Fruit fly (Drosophila melanogaster) whole organism, embryonic: ENCODE measurements around the gene pyx.

Experiments used
- CG10274 ChIP-seq: fragments of 200-800 bp; sonication (Bioruptor generic); optimal IDR thresholded peaks from 3 replicates; lab custom pipeline; 2017; ENCODE audit warnings: missing biosample characterization, mild to moderate bottlenecking, missing genetic modification characterization
- CG10321 ChIP-seq: fragments of 200-800 bp; sonication (Bioruptor generic); IDR thresholded peaks from 2 replicates; pipeline ENCODE4 v1.3.6; 2022; ENCODE audit warnings: missing biosample characterization, missing genetic modification characterization
- CG11085 ChIP-seq: fragments of 200-800 bp; sonication (Bioruptor generic); IDR thresholded peaks from 2 replicates; pipeline ENCODE4 v1.3.6; 2022; ENCODE audit warnings: missing biosample characterization, missing genetic modification characterization
- CG11560 ChIP-seq: fragments of 200-800 bp; sonication (Bioruptor generic); IDR thresholded peaks from 3 replicates; pipeline ENCODE4 v1.3.6; 2022; ENCODE audit warnings: missing biosample characterization, missing genetic modification characterization
- CG12219 ChIP-seq: fragments of 200-800 bp; sonication (Bioruptor generic); optimal IDR thresholded peaks from 3 replicates; lab custom pipeline; 2018; ENCODE audit warnings: missing biosample characterization, mild to moderate bottlenecking, missing genetic modification characterization
- CG12236 ChIP-seq: fragments of 200-800 bp; sonication (Bioruptor generic); optimal IDR thresholded peaks from 2 replicates; lab custom pipeline; 2016; ENCODE audit warnings: missing biosample characterization, missing genetic modification characterization
- CG12659 ChIP-seq: fragments of 200-800 bp; sonication (Bioruptor generic); optimal IDR thresholded peaks from 3 replicates; lab custom pipeline; 2017; ENCODE audit warnings: mild to moderate bottlenecking, missing biosample characterization, missing genetic modification reagents, missing genetic modification characterization
- CG14860 ChIP-seq: fragments of 200-800 bp; sonication (Bioruptor generic); IDR thresholded peaks from 3 replicates; pipeline ENCODE4 v1.3.6; 2022; ENCODE audit warnings: missing biosample characterization, missing genetic modification characterization; ENCODE audit not compliant: partially characterized antibody
- CG17186 ChIP-seq: fragments of 200-800 bp; sonication (Bioruptor generic); optimal IDR thresholded peaks from 3 replicates; lab custom pipeline; 2017; ENCODE audit warnings: missing biosample characterization, missing genetic modification reagents, missing genetic modification characterization
- CG17568 ChIP-seq: fragments of 200-800 bp; sonication (Bioruptor generic); optimal IDR thresholded peaks from 2 replicates; lab custom pipeline; 2018; ENCODE audit warnings: missing biosample characterization, mild to moderate bottlenecking, missing genetic modification characterization, moderate library complexity
- CG18764 ChIP-seq: fragments of 200-800 bp; sonication (Bioruptor generic); optimal IDR thresholded peaks from 3 replicates; lab custom pipeline; 2016; ENCODE audit warnings: missing biosample characterization, missing genetic modification characterization
- CG31388 ChIP-seq: fragments of 200-800 bp; sonication (Bioruptor generic); optimal IDR thresholded peaks from 2 replicates; lab custom pipeline; 2016; ENCODE audit warnings: missing biosample characterization, missing genetic modification characterization
- CG34224 ChIP-seq: fragments of 200-800 bp; sonication (Bioruptor generic); IDR thresholded peaks from 3 replicates; pipeline ENCODE4 v1.3.6; 2022; ENCODE audit warnings: missing biosample characterization, missing genetic modification characterization; ENCODE audit not compliant: partially characterized antibody
- CG4360 ChIP-seq: fragments of 200-800 bp; sonication (Bioruptor generic); IDR thresholded peaks from 2 replicates; pipeline ENCODE4 v1.3.6; 2022; ENCODE audit warnings: missing biosample characterization, missing genetic modification characterization
- CG5180 ChIP-seq: fragments of 200-800 bp; sonication (Bioruptor generic); optimal IDR thresholded peaks from 3 replicates; lab custom pipeline; 2017; ENCODE audit warnings: missing biosample characterization, missing genetic modification characterization, mild to moderate bottlenecking, moderate library complexity, missing genetic modification reagents
- CG7839 ChIP-seq: fragments of 200-800 bp; sonication (Bioruptor generic); optimal IDR thresholded peaks from 3 replicates; lab custom pipeline; 2018; ENCODE audit warnings: missing biosample characterization, mild to moderate bottlenecking, missing genetic modification characterization, moderate library complexity
- CG8359 ChIP-seq: fragments of 200-800 bp; sonication (Bioruptor generic); optimal IDR thresholded peaks from 2 replicates; lab custom pipeline; 2017; ENCODE audit warnings: missing biosample characterization, mild to moderate bottlenecking, missing genetic modification characterization, borderline replicate concordance
- CG9609 ChIP-seq: fragments of 200-800 bp; sonication (Bioruptor generic); optimal IDR thresholded peaks from 3 replicates; lab custom pipeline; 2016; ENCODE audit warnings: missing biosample characterization, missing genetic modification characterization
- CG9797 ChIP-seq: fragments of 200-800 bp; sonication (Bioruptor generic); optimal IDR thresholded peaks from 3 replicates; lab custom pipeline; 2018; ENCODE audit warnings: missing biosample characterization, mild to moderate bottlenecking, missing genetic modification characterization
- CG9817 ChIP-seq: fragments of 200-800 bp; sonication (Bioruptor generic); optimal IDR thresholded peaks from 2 replicates; lab custom pipeline; 2018; ENCODE audit warnings: missing biosample characterization, mild to moderate bottlenecking, missing genetic modification characterization, moderate library complexity
- CG9932 ChIP-seq: fragments of 200-800 bp; sonication (Bioruptor generic); IDR thresholded peaks from 2 replicates; pipeline ENCODE4 v1.3.6; 2022; ENCODE audit warnings: missing biosample characterization, missing genetic modification characterization
- Dfd ChIP-seq, 2 experiments: fragments of >200 bp; optimal IDR thresholded peaks; 2 replicates each; lab custom pipeline; 2017; ENCODE audit warnings: missing biosample characterization in 2 of 2, missing genetic modification characterization in 2 of 2
- E2f1 ChIP-seq: fragments of 200-800 bp; sonication (Bioruptor generic); IDR thresholded peaks from 2 replicates; pipeline ENCODE4 v1.3.6; 2022; ENCODE audit warnings: missing biosample characterization, missing genetic modification characterization
- Fer1 ChIP-seq: fragments of 200-800 bp; sonication (Bioruptor generic); optimal IDR thresholded peaks from 2 replicates; lab custom pipeline; 2017; ENCODE audit warnings: missing biosample characterization, mild to moderate bottlenecking, missing genetic modification characterization
- Hr39 ChIP-seq: fragments of >200 bp; optimal IDR thresholded peaks from 2 replicates; lab custom pipeline; 2017
- MBD-R2 ChIP-seq: fragments of 200-800 bp; sonication (Bioruptor generic); IDR thresholded peaks from 2 replicates; pipeline ENCODE4 v1.3.6; 2022; ENCODE audit warnings: missing biosample characterization, missing genetic modification characterization
- Neu2 ChIP-seq: fragments of 200-800 bp; sonication (Bioruptor generic); optimal IDR thresholded peaks from 3 replicates; lab custom pipeline; 2016; ENCODE audit warnings: missing biosample characterization, missing genetic modification characterization, borderline replicate concordance
- NfI ChIP-seq: fragments of 200-800 bp; sonication (Bioruptor generic); optimal IDR thresholded peaks from 3 replicates; lab custom pipeline; 2018; ENCODE audit warnings: missing biosample characterization, mild to moderate bottlenecking, missing genetic modification characterization, moderate library complexity
- Sry-δ ChIP-seq: fragments of 200-800 bp; sonication (Bioruptor generic); optimal IDR thresholded peaks from 2 replicates; lab custom pipeline; 2016; ENCODE audit warnings: missing biosample characterization, missing genetic modification characterization
- az2 ChIP-seq: fragments of 200-800 bp; sonication (Bioruptor generic); optimal IDR thresholded peaks from 3 replicates; lab custom pipeline; 2016; ENCODE audit warnings: missing biosample characterization, missing genetic modification characterization
- bab2 ChIP-seq: fragments of 200-800 bp; sonication (Bioruptor generic); optimal IDR thresholded peaks from 2 replicates; lab custom pipeline; 2016; ENCODE audit warnings: missing biosample characterization, missing genetic modification characterization
- bbx ChIP-seq: fragments of 200-800 bp; sonication (Bioruptor generic); IDR thresholded peaks from 2 replicates; pipeline ENCODE4 v1.3.6; 2022; ENCODE audit warnings: missing biosample characterization, missing genetic modification characterization; ENCODE audit not compliant: partially characterized antibody
- caup ChIP-seq: fragments of 200-800 bp; sonication (Bioruptor generic); optimal IDR thresholded peaks from 3 replicates; lab custom pipeline; 2017; ENCODE audit warnings: missing biosample characterization, mild to moderate bottlenecking, missing genetic modification characterization, moderate library complexity; ENCODE audit not compliant: severe bottlenecking
- eve ChIP-seq, 2 experiments: fragments of >200 bp; optimal IDR thresholded peaks; 2 replicates each; lab custom pipeline; 2017; ENCODE audit warnings: missing biosample characterization in 2 of 2, missing genetic modification characterization in 2 of 2
- gem ChIP-seq: fragments of 200-800 bp; sonication (Bioruptor generic); optimal IDR thresholded peaks from 2 replicates; lab custom pipeline; 2019; ENCODE audit warnings: missing biosample characterization, mild to moderate bottlenecking, missing genetic modification characterization, moderate library complexity
- hkb ChIP-seq, 2 experiments: fragments of 200-800 bp in 1 of 2; fragments of >200 bp in 1 of 2; sonication (Bioruptor generic) in 1 of 2; IDR thresholded peaks in 1 of 2; optimal IDR thresholded peaks in 1 of 2; 2 replicates each; pipeline versions ENCODE4 v1.3.6 to Lab custom; 2017 to 2022; ENCODE audit warnings: missing biosample characterization in 1 of 2, missing genetic modification characterization in 1 of 2
- knrl ChIP-seq: fragments of 200-800 bp; sonication (Bioruptor generic); IDR thresholded peaks from 3 replicates; pipeline ENCODE4 v1.3.6; 2022; ENCODE audit warnings: missing biosample characterization, missing genetic modification characterization; ENCODE audit not compliant: partially characterized antibody
- lmd ChIP-seq: fragments of 200-800 bp; sonication (Bioruptor generic); IDR thresholded peaks from 2 replicates; pipeline ENCODE4 v1.3.6; 2022; ENCODE audit warnings: missing biosample characterization, missing genetic modification characterization
- luna ChIP-seq: fragments of 200-800 bp; sonication (Bioruptor generic); optimal IDR thresholded peaks from 2 replicates; lab custom pipeline; 2016; ENCODE audit warnings: missing biosample characterization, missing genetic modification characterization
- pfk ChIP-seq: fragments of 200-800 bp; sonication (Bioruptor generic); optimal IDR thresholded peaks from 2 replicates; lab custom pipeline; 2018; ENCODE audit warnings: missing biosample characterization, mild to moderate bottlenecking, missing genetic modification characterization, moderate library complexity
- row ChIP-seq: fragments of 200-800 bp; sonication (Bioruptor generic); IDR thresholded peaks from 3 replicates; pipeline ENCODE4 v1.3.6; 2022; ENCODE audit warnings: missing biosample characterization, missing genetic modification characterization
- scrt ChIP-seq: fragments of 200-800 bp; sonication (Bioruptor generic); optimal IDR thresholded peaks from 2 replicates; lab custom pipeline; 2018; ENCODE audit warnings: missing biosample characterization, mild to moderate bottlenecking, missing genetic modification characterization, moderate library complexity
- sens-2 ChIP-seq: fragments of 200-800 bp; sonication (Bioruptor generic); IDR thresholded peaks from 2 replicates; pipeline ENCODE4 v1.3.6; 2022; ENCODE audit warnings: missing biosample characterization, missing genetic modification characterization
- so ChIP-seq: fragments of 200-800 bp; sonication (Bioruptor generic); IDR thresholded peaks from 3 replicates; pipeline ENCODE4 v1.3.6; 2022; ENCODE audit warnings: missing biosample characterization, missing genetic modification characterization
- trem ChIP-seq: fragments of 200-800 bp; optimal IDR thresholded peaks from 3 replicates; lab custom pipeline; 2019; ENCODE audit warnings: missing biosample characterization, mild to moderate bottlenecking, missing genetic modification characterization, moderate library complexity
- wdn ChIP-seq: fragments of 200-800 bp; sonication (Bioruptor generic); IDR thresholded peaks from 2 replicates; pipeline ENCODE4 v1.3.6; 2022; ENCODE audit warnings: missing biosample characterization, missing genetic modification characterization

pyx gene

DNA sequence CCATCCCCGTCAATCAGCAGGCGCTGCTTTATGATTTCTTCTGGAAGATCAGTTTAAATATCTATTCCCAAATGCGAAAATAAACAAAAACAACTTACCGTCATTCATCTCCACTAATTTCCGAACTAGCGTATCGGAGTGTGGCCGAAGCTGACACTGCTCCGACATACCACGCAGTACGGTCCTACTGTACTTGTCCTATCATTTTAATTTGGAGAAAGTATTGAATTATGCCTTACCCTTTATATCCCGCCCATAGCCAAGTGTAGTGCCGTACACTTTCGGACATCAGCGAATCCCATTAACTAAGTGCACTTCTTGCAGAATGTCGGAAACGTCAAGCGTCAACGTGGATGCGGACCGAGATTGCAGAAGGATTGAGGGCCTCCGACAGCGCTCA is 10.3 kb downstream of the pyx start, which contains the start of the genes thoc7 and Dis3l2 (continued):
- peak; percentile 79 for TF ChIP-seq CG9797
- TF ChIP-seq CG7839 (tag; lab: Kevin White, UChicago) = no peak
- TF ChIP-seq caup = no peak
- no peak for TF ChIP-seq scrt (GFP tag; lab: Kevin White, UChicago)
- TF ChIP-seq CG14860 (GFP tag; lab: Robert Waterston, UW) = no peak
- TF ChIP-seq so (GFP tag; lab: Robert Waterston, UW) = no peak
- no peak for TF ChIP-seq Dfd (GFP tag; optimal IDR thresholded peaks at IDR 0.05; lab: Kevin White, UChicago)
- no peak for TF ChIP-seq CG17186
- no peak for TF ChIP-seq hkb (optimal IDR thresholded peaks at IDR 0.05; lab: Kevin White, UChicago)
- TF ChIP-seq hkb (GFP tag; IDR thresholded peaks at IDR 0.05; lab: Robert Waterston, UW) = no peak
- no peak for TF ChIP-seq E2f1 (GFP tag; lab: Robert Waterston, UW)
- TF ChIP-seq CG10321 = no peak
- peak; percentile 39; the same call in 1 of the 3 replicates for TF ChIP-seq CG34224 (GFP tag; lab: Robert Waterston, UW)
- TF ChIP-seq Sry-δ = peak; percentile 16
- no peak for TF ChIP-seq luna
- no peak for TF ChIP-seq Neu2 (GFP tag; lab: Kevin White, UChicago)
- no peak for TF ChIP-seq az2 (GFP tag; lab: Kevin White, UChicago)
- no peak for TF ChIP-seq CG12219 (GFP tag; lab: Kevin White, UChicago)
- TF ChIP-seq knrl (GFP tag; lab: Robert Waterston, UW) = no peak
- peak; percentile 7; the same call in 1 of the 2 replicates for TF ChIP-seq bbx (GFP tag; lab: Robert Waterston, UW)
- TF ChIP-seq CG9817 (tag; lab: Kevin White, UChicago) = no peak
- TF ChIP-seq bab2 (GFP tag; lab: Kevin White, UChicago) = no peak
- TF ChIP-seq sens-2 (GFP tag; lab: Robert Waterston, UW) = no peak
- peak; percentile 12 for TF ChIP-seq CG12659 (GFP tag; lab: Kevin White, UChicago)
- TF ChIP-seq CG31388 (GFP tag; lab: Kevin White, UChicago) = no peak
- no peak for TF ChIP-seq CG12236 (GFP tag; lab: Kevin White, UChicago)
- TF ChIP-seq CG5180 (GFP tag; lab: Kevin White, UChicago) = no peak
- no peak for TF ChIP-seq CG9609
- no peak for TF ChIP-seq CG8359 (GFP tag; lab: Kevin White, UChicago)
- no peak for TF ChIP-seq Fer1 (GFP tag; lab: Kevin White, UChicago)
- TF ChIP-seq CG4360 (GFP tag; lab: Robert Waterston, UW) = no peak
- TF ChIP-seq CG11560 (tag; lab: Robert Waterston, UW) = no peak
- no peak for TF ChIP-seq CG10274 (GFP tag; lab: Kevin White, UChicago)
- TF ChIP-seq CG11085 (GFP tag; lab: Robert Waterston, UW) = no peak
- no peak for TF ChIP-seq lmd (GFP tag; lab: Robert Waterston, UW)
- TF ChIP-seq MBD-R2 (GFP tag; lab: Robert Waterston, UW) = peak; percentile 80
- peak; percentile 5 for TF ChIP-seq trem (tag; lab: Kevin White, UChicago)
- no peak for TF ChIP-seq CG9932 (GFP tag; lab: Robert Waterston, UW)
- TF ChIP-seq wdn (GFP tag; lab: Robert Waterston, UW) = no peak
- TF ChIP-seq pfk (GFP tag; lab: Kevin White, UChicago) = no peak
- TF ChIP-seq row (GFP tag; lab: Robert Waterston, UW) = 0 out of 3 replicates have a peak, but pooled peaks have one; percentile 13
- no peak for TF ChIP-seq gem (tag; lab: Kevin White, UChicago)
- TF ChIP-seq eve (GFP tag; optimal IDR thresholded peaks at IDR 0.05; lab: Kevin White, UChicago) = no peak
- TF ChIP-seq CG17568 (GFP tag; lab: Kevin White, UChicago) = no peak
- no peak for TF ChIP-seq NfI (GFP tag; lab: Kevin White, UChicago)
- TF ChIP-seq CG18764 (GFP tag; lab: Kevin White, UChicago) = no peak
- no peak for TF ChIP-seq Hr39
